Worm (Caenorhabditis elegans) whole organism, L2 larva: ENCODE data around the gene C14C6.2.

Experiments
- mdl-1 ChIP-seq, 2 experiments: fragments of 150-350 bp in 1 of 2; sonication (generic microtip) in 1 of 2; optimal IDR thresholded peaks; 2 replicates each; lab custom pipeline; 2017; ENCODE audit warnings: missing biosample characterization in 2 of 2, missing genetic modification characterization in 2 of 2
- nhr-12 ChIP-seq: fragments of 150-350 bp; optimal IDR thresholded peaks from 2 replicates; lab custom pipeline; 2014; ENCODE audit warnings: missing biosample characterization, missing genetic modification characterization
- sma-3 ChIP-seq: sonication (generic microtip); optimal IDR thresholded peaks from 2 replicates; lab custom pipeline; 2016; ENCODE audit warnings: missing genetic modification reagents, missing genetic modification characterization, missing compliant biosample characterization
- zag-1 ChIP-seq: fragments of 150-350 bp; optimal IDR thresholded peaks from 2 replicates; lab custom pipeline; 2014; ENCODE audit warnings: missing biosample characterization, missing genetic modification characterization

DNA sequence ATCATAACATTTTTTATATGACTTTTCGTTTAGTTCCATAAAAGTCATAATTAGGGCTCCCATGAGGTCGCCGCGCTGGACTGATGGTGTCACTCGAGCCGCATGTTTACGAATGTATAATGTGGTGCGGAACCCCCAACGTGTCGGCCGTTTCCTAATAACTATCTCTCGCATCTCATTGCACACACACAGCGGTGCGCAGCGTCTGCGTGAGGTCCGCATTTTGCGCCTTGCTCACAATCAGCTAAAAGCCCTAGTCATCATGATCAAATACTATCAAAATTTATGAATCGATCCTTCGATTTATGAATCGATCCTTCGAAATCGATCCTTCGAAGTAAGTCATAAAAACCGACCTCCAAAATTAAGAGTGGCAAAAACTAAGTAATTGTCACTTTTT is 3.0 kb upstream of the C14C6.2 start, which contains the start of gene srx-7:
- TF ChIP-seq mdl-1 (tag; optimal IDR thresholded peaks at IDR 0.05; lab: Kevin White, UChicago), result no peak
- TF ChIP-seq nhr-12, result no peak
- TF ChIP-seq sma-3, result no peak
- no peak for TF ChIP-seq zag-1 (tag; lab: Kevin White, UChicago)
